Worm (Caenorhabditis elegans) whole organism, midembryonic: Measurements from ENCODE around the gene F44G3.7.

Source experiments
- cog-1 ChIP-seq: sonication (generic microtip); optimal IDR thresholded peaks from 2 replicates; lab custom pipeline; 2016; ENCODE audit warnings: missing genetic modification characterization, missing compliant biosample characterization
- flt-1 ChIP-seq: fragments of 200-800 bp; sonication (Bioruptor generic); IDR thresholded peaks from 2 replicates; pipeline ENCODE4 v1.3.6; 2022; ENCODE audit warnings: missing genetic modification characterization, missing compliant biosample characterization
- klf-2 ChIP-seq: fragments of 200-800 bp; sonication (Bioruptor generic); conservative IDR thresholded peaks from 2 replicates; pipeline ENCODE4 v1.3.6; 2022; ENCODE audit warnings: missing genetic modification reagents, missing genetic modification characterization, missing compliant biosample characterization
- ztf-23 ChIP-seq: fragments of 200-800 bp; sonication (Bioruptor generic); IDR thresholded peaks from 2 replicates; pipeline ENCODE4 v1.3.6; 2022; ENCODE audit warnings: missing genetic modification reagents, missing genetic modification characterization, missing compliant biosample characterization
- ztf-29 ChIP-seq: fragments of 200-800 bp; sonication (Bioruptor generic); IDR thresholded peaks from 2 replicates; pipeline ENCODE4 v1.3.6; 2022; ENCODE audit warnings: missing genetic modification reagents, missing genetic modification characterization, missing compliant biosample characterization

ce11 chrV:16100103-16100730, 36.7 kb downstream of the F44G3.7 start, which contains the start of gene cth-1:
- TF ChIP-seq ztf-23 (GFP tag; lab: Robert Waterston, UW), result no peak
- no peak for TF ChIP-seq ztf-29
- TF ChIP-seq klf-2 (GFP tag; lab: Robert Waterston, UW), result no peak
- TF ChIP-seq flt-1 (GFP tag; lab: Robert Waterston, UW), result no peak
- no peak for TF ChIP-seq cog-1 (tag; lab: Kevin White, UChicago)
